Worm (Caenorhabditis elegans) whole organism, L4/young adult: ENCODE measurements around the gene Y22D7AL.6.

ENCODE experiments used
- dao-5 ChIP-seq: sonication (generic microtip); optimal IDR thresholded peaks from 2 replicates; lab custom pipeline; 2016; ENCODE audit warnings: missing genotype, missing genetic modification characterization, moderate library complexity, missing compliant biosample characterization
- him-1 ChIP-seq: sonication (generic microtip); optimal IDR thresholded peaks from 2 replicates; lab custom pipeline; 2016; ENCODE audit warnings: missing genotype, missing genetic modification reagents, missing genetic modification characterization, missing compliant biosample characterization

DNA sequence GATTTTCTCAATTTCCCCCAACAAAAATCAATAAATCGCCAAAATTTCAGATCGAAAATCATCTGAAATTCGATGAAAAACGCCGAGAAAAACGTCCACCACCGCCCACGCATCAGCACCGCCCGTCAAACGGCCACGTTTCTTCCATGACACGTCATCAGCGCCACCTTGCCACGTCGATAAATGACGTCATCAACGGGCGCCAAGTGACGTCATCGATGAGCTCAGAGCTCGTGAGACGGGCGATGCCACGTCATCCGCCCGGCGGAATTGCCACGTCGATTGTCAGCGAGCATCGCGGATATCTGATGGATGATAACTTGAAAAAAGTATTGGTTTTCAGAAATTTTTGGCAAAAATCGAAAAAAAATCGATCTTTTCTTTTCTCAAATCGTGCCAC is 25.7 kb upstream of the Y22D7AL.6 start:
- TF ChIP-seq him-1 (no peak), dao-5 (tag; lab: Kevin White, UChicago) (no peak)
